Fruit fly (Drosophila melanogaster) whole organism, wandering third instar larva: ENCODE measurements around the gene Naxd.
A peak's percentile ranks its signal among the peaks of the same experiment; 100 is the strongest.

Experiments
- CG32264 ChIP-seq: fragments of 200-800 bp; sonication (Bioruptor generic); optimal IDR thresholded peaks from 2 replicates; lab custom pipeline; 2016; ENCODE audit warnings: missing biosample characterization, missing genetic modification characterization
- CG9705 ChIP-seq: fragments of 200-800 bp; sonication (Bioruptor generic); optimal IDR thresholded peaks from 2 replicates; lab custom pipeline; 2018; ENCODE audit warnings: missing biosample characterization, mild to moderate bottlenecking, missing genetic modification characterization
- CrebA ChIP-seq: fragments of 200-800 bp; sonication (Bioruptor generic); optimal IDR thresholded peaks from 2 replicates; lab custom pipeline; 2016; ENCODE audit warnings: missing biosample characterization, mild to moderate bottlenecking, missing genetic modification characterization, borderline replicate concordance
- Dfd ChIP-seq: fragments of >200 bp; optimal IDR thresholded peaks from 2 replicates; lab custom pipeline; 2017; ENCODE audit warnings: missing biosample characterization, missing genetic modification characterization
- Dif ChIP-seq: fragments of 200-275, 200-300 bp; sonication (Bioruptor generic); optimal IDR thresholded peaks from 2 replicates; lab custom pipeline; 2018; ENCODE audit warnings: missing biosample characterization, missing genetic modification characterization; ENCODE audit not compliant: partially characterized antibody
- GATAd ChIP-seq: sonication (Bioruptor generic); optimal IDR thresholded peaks from 2 replicates; lab custom pipeline; 2016; ENCODE audit warnings: missing biosample characterization, missing genetic modification characterization
- Hr78 ChIP-seq: fragments of >200 bp; optimal IDR thresholded peaks from 2 replicates; lab custom pipeline; 2017; ENCODE audit warnings: missing biosample characterization, missing genetic modification characterization
- Hr83 ChIP-seq: fragments of 200-300 bp; sonication (Bioruptor generic); optimal IDR thresholded peaks from 2 replicates; lab custom pipeline; 2016; ENCODE audit warnings: missing biosample characterization, mild to moderate bottlenecking, missing genetic modification characterization, moderate library complexity; ENCODE audit not compliant: poor library complexity, severe bottlenecking
- Jra ChIP-seq: sonication (Bioruptor generic); optimal IDR thresholded peaks from 2 replicates; lab custom pipeline; 2016; ENCODE audit warnings: missing biosample characterization, missing genetic modification characterization
- Myc ChIP-seq: fragments of >200 bp; optimal IDR thresholded peaks from 2 replicates; lab custom pipeline; 2017
- N ChIP-seq: fragments of >200 bp; optimal IDR thresholded peaks from 2 replicates; lab custom pipeline; 2018; ENCODE audit warnings: missing biosample characterization, missing external identifiers, missing genetic modification characterization
- Rel ChIP-seq, 2 experiments: fragments of 200-800 bp; sonication (Bioruptor generic) in 1 of 2; optimal IDR thresholded peaks; 2 replicates in 1 of 2; 3 replicates in 1 of 2; lab custom pipeline; 2016 to 2019; ENCODE audit warnings: mild to moderate bottlenecking in 2 of 2, missing biosample characterization in 2 of 2, missing genetic modification characterization in 2 of 2, moderate library complexity in 1 of 2
- Sp1 ChIP-seq: fragments of 200-800 bp; sonication (Bioruptor generic); optimal IDR thresholded peaks from 3 replicates; lab custom pipeline; 2019; ENCODE audit warnings: missing biosample characterization, mild to moderate bottlenecking, missing genetic modification characterization, moderate library complexity
- brk ChIP-seq: fragments of 200-800 bp; sonication (Bioruptor generic); optimal IDR thresholded peaks from 2 replicates; lab custom pipeline; 2016; ENCODE audit warnings: missing biosample characterization, mild to moderate bottlenecking, missing genetic modification characterization
- dl ChIP-seq, 2 experiments: fragments of 175-275, 200-275 bp in 1 of 2; fragments of 200-275 bp in 1 of 2; sonication (Bioruptor generic); optimal IDR thresholded peaks; lab custom pipeline; 2018; ENCODE audit warnings: mild to moderate bottlenecking in 2 of 2, missing biosample characterization in 2 of 2, missing genetic modification characterization in 2 of 2, moderate library complexity in 2 of 2; ENCODE audit not compliant: partially characterized antibody in 2 of 2, insufficient read depth in 1 of 2
- ey ChIP-seq: fragments of 200-800 bp; sonication (Bioruptor generic); optimal IDR thresholded peaks from 2 replicates; lab custom pipeline; 2016; ENCODE audit warnings: missing biosample characterization, missing genetic modification characterization
- fru ChIP-seq: fragments of 200-800 bp; sonication (Bioruptor generic); optimal IDR thresholded peaks from 3 replicates; lab custom pipeline; 2016; ENCODE audit warnings: missing biosample characterization, mild to moderate bottlenecking, missing genetic modification characterization
- h ChIP-seq: fragments of 200-800 bp; sonication (Bioruptor generic); optimal IDR thresholded peaks from 3 replicates; lab custom pipeline; 2016; ENCODE audit warnings: missing biosample characterization, mild to moderate bottlenecking, missing genetic modification characterization
- jim ChIP-seq: fragments of 175-275, 200-325 bp; sonication (Bioruptor generic); optimal IDR thresholded peaks from 2 replicates; lab custom pipeline; 2016; ENCODE audit warnings: missing biosample characterization, mild to moderate bottlenecking, missing genetic modification characterization
- pan ChIP-seq: fragments of >200 bp; optimal IDR thresholded peaks from 2 replicates; lab custom pipeline; 2017
- rgr ChIP-seq: fragments of 200-800 bp; sonication (Bioruptor generic); optimal IDR thresholded peaks from 3 replicates; lab custom pipeline; 2016; ENCODE audit warnings: missing biosample characterization, mild to moderate bottlenecking, missing genetic modification characterization
- sage ChIP-seq: fragments of 200-800 bp; sonication (Bioruptor generic); optimal IDR thresholded peaks from 2 replicates; lab custom pipeline; 2016; ENCODE audit warnings: missing biosample characterization, mild to moderate bottlenecking, missing genetic modification characterization
- sv ChIP-seq: fragments of 200-800 bp; sonication (Bioruptor generic); optimal IDR thresholded peaks from 3 replicates; lab custom pipeline; 2016; ENCODE audit warnings: missing biosample characterization, missing genetic modification characterization
- usp ChIP-seq: fragments of >200 bp; optimal IDR thresholded peaks from 2 replicates; lab custom pipeline; 2017; ENCODE audit warnings: missing biosample characterization, missing genetic modification characterization
- woc ChIP-seq: sonication (Bioruptor generic); optimal IDR thresholded peaks from 2 replicates; lab custom pipeline; 2016; ENCODE audit warnings: missing biosample characterization, mild to moderate bottlenecking, missing genetic modification characterization

The Naxd gene

DNA sequence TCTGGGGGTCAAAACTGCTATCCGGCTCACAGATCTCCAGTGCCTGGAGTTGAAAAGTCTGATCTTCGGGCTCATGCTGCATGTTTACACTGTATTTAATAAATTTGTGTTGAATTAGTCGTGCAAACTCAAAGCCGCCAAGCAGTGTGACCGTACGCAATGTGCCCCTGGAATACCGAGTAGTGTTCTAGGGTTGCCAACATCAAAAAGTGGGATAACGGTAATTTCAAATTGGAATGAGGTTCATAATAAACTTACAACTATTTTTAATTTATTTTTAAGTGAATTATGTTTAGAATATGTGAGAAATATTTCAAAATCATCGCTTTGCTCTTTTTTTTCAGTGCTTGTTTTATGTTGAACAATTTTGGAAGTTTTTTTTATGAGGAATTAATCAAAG, 2.7 kb upstream of the Naxd start, which contains the start of gene Gem2:
Gene Gem2 (minus strand): TSS at position 176 of the 400 bp plus-strand sequence.
- TF ChIP-seq dl (GFP tag; optimal IDR thresholded peaks at IDR 0.05; lab: Kevin White, UChicago; ENCODE audit: insufficient read depth in 1 of 2, partially characterized antibody in 2 of 2) (no peak), CrebA (GFP tag; lab: Kevin White, UChicago) (no peak), pan (lab: Kevin White, UChicago) (no peak), CG32264 (GFP tag; lab: Kevin White, UChicago) (no peak), Dif (GFP tag; lab: Kevin White, UChicago) (no peak)

DNA sequence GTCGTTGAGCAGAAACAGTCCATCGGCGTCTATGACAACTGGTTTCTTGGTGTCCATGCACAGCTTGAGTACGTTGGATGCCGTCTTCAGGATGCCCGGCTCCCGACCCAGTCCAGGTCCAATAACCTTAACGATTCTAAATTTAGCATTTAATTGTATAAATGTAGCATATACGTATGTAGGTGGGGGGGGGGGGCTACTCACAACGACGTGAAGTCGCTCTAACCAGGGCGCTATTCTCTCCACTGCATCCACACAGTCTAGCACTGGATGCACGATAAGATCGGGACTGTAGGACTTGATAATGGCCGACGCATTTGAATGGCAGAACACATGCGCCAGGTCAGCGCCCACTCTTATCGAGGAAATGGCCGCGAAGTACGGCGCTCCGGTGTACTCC, 407 bp downstream of the Naxd start:
- TF ChIP-seq GATAd (GFP tag; lab: Kevin White, UChicago), result no peak
- TF ChIP-seq N (GFP tag; lab: Kevin White, UChicago), result no peak
- no peak for TF ChIP-seq Jra (GFP tag; lab: Kevin White, UChicago)
- no peak for TF ChIP-seq Hr78
- TF ChIP-seq Dfd, result peak; percentile 59

DNA sequence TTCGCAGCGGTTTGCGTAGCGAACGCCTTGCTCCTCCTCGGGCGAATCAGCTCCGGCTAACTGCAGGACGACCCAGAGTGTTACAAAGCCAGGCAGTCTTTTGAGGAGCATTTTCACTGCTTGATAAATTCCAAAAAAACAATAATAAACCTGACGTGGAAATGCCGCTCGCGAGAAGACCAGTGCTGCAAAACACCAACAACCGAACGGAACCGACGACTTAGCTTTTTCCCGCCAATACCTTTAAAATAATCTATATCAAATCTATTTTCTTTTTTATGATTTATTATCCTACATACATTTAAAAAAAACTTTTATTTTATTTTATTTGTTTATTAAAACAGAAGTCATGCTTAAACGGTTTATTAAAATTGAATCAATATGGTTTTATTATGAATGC, 1.5 kb downstream of the Naxd start, which contains the start of gene CNPYb:
Gene CNPYb (minus strand): TSS at position 186 of the 400 bp plus-strand sequence.
- TF ChIP-seq h (GFP tag; lab: Kevin White, UChicago), result no peak
- TF ChIP-seq N (GFP tag; lab: Kevin White, UChicago), result no peak
- no peak for TF ChIP-seq GATAd (GFP tag; lab: Kevin White, UChicago)
- no peak for TF ChIP-seq jim (GFP tag; lab: Kevin White, UChicago)
- peak; percentile 21 for TF ChIP-seq Sp1
- no peak for TF ChIP-seq CG32264 (GFP tag; lab: Kevin White, UChicago)
- TF ChIP-seq Jra (GFP tag; lab: Kevin White, UChicago), result no peak
- TF ChIP-seq sage (GFP tag; lab: Kevin White, UChicago), result peak; percentile 47
- TF ChIP-seq usp (GFP tag; lab: Kevin White, UChicago), result no peak
- no peak for TF ChIP-seq ey
- TF ChIP-seq sv (GFP tag; lab: Kevin White, UChicago), result no peak
- TF ChIP-seq fru, result no peak
- no peak for TF ChIP-seq CrebA (GFP tag; lab: Kevin White, UChicago)
- no peak for TF ChIP-seq Dif (GFP tag; lab: Kevin White, UChicago)
- TF ChIP-seq CG9705 (GFP tag; lab: Kevin White, UChicago), result peak; percentile 6
- TF ChIP-seq Myc (lab: Kevin White, UChicago), result peak; percentile 72
- TF ChIP-seq woc (GFP tag; lab: Kevin White, UChicago), result peak; percentile 34

DNA sequence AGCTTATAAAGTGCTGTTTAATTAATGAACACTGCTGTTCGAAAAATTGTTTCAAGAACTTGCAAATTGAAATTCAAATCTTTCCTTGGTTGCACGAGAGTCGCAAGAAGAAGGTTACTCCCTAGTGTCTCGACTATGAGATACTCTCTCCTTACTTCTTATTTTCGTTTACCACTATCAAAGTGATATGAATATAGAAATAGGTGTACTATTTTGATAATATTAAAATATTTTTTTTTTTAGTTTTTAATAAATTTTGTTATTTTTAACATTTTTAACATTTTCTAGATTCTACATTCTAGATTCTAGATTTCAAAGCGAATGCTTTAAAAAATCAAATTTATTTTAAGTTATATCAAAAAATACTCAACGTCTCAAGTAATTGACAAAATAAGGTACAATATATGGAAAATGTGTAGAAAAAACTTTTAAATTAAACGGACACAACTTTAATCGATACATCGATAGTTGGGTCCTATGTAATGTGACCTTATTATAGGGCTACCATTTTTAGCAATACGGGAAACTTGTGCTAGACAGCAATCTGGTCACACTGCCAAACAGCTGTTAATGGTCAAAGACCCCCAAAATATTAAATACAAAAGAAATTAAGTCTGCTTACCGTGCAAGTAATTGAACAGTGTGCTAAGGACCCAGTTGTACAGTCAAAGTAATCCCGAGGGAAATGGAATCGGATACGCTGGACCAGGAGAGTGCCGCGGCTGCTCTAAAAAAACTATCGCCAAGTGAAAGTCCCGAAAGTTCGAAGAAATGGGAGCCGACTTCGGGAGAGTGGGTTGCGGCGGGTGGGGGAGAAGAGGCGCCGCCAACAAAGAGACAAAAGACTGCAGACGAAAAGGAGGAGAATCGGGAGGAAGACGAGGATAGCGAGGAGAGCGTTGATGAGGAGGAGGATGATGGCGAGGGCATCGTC, 5.1 kb downstream of the Naxd start, which contains the start of gene MESR6:
Gene MESR6 (plus strand): TSS at position 546 of the 934 bp plus-strand sequence.
- peak; percentile 17 for TF ChIP-seq Sp1
- no peak for TF ChIP-seq rgr (GFP tag; lab: Kevin White, UChicago)
- TF ChIP-seq Rel (GFP tag; optimal IDR thresholded peaks at IDR 0.05; lab: Kevin White, UChicago), result no peak
- peak; percentile 79 for TF ChIP-seq Rel (tag; optimal IDR thresholded peaks at IDR 0.05; lab: Kevin White, UChicago)
- TF ChIP-seq Hr83, result peak; percentile 30
- peak; percentile 22 for TF ChIP-seq h (GFP tag; lab: Kevin White, UChicago)

DNA sequence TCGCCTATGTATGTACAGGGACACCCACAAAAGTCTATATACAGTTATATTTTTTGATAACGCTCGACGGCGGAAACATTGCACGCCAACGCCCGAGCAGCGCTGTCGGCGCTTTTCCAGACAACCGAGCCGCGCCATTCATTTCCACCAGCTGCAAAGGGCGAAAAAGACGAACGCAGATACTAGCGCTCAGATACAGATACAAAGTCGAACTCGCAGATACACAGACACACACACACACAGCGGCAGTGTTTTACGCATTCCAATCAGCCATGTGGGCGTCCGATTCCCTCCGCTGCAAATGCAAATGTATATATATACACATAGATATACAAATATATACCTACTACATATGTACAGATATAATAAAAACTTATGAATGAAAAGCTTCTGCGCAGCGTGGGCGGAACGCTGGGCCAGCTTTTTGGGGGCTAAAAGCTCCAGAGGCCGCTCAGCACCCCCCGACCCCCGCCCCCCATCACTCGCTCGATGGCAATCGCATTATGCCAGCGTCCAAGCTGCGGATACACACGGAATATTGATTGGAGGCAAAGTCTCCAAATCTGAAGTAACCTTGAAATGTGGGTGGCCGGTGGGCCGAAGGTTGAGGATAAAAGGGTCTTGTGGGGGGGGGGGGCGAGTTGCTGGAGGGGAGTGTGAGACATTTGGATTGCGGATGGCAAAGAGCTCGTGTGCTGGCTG, 5.9 kb downstream of the Naxd start:
- TF ChIP-seq brk (GFP tag; lab: Kevin White, UChicago), result no peak
- no peak for TF ChIP-seq CG32264 (GFP tag; lab: Kevin White, UChicago)
- no peak for TF ChIP-seq CG9705 (GFP tag; lab: Kevin White, UChicago)
- peak; percentile 61 for TF ChIP-seq Dfd
- peak; percentile 7 for TF ChIP-seq Dif (GFP tag; lab: Kevin White, UChicago)
- peak; percentile 24 for TF ChIP-seq sage (GFP tag; lab: Kevin White, UChicago)
